Fruit fly (Drosophila melanogaster) whole organism: ENCODE measurements around the gene CG6495.

Source experiments
- CG8478 ChIP-seq: fragments of >200 bp; optimal IDR thresholded peaks from 2 replicates; lab custom pipeline; 2018; ENCODE audit warnings: inconsistent platforms
- psq ChIP-seq: fragments of >200 bp; optimal IDR thresholded peaks from 2 replicates; lab custom pipeline; 2017

- TF ChIP-seq CG8478 (lab: Kevin White, UChicago), result no peak
- no peak for TF ChIP-seq psq (lab: Kevin White, UChicago)
These were observed 8.8 kb downstream of the CG6495 start, which contains the start of gene CG6724 for dm6 chr2L:10769708-10770107.
